Fruit fly (Drosophila melanogaster) whole organism, prepupa: Measurements from ENCODE around the gene CG7099.

Source experiments
- Blimp-1 ChIP-seq: fragments of 200-800 bp; sonication (Bioruptor generic); optimal IDR thresholded peaks from 3 replicates; lab custom pipeline; 2017; ENCODE audit warnings: missing biosample characterization, missing genetic modification characterization, mild to moderate bottlenecking, moderate library complexity, missing genetic modification reagents
- CG10631 ChIP-seq: fragments of 200-800 bp; sonication (Bioruptor generic); optimal IDR thresholded peaks from 2 replicates; lab custom pipeline; 2016; ENCODE audit warnings: missing biosample characterization, missing genetic modification characterization
- CG10669 ChIP-seq: fragments of 200-800 bp; sonication (Bioruptor generic); optimal IDR thresholded peaks from 3 replicates; lab custom pipeline; 2018; ENCODE audit warnings: missing biosample characterization, mild to moderate bottlenecking, missing genetic modification characterization, moderate library complexity
- CG11294 ChIP-seq: fragments of 200-800 bp; sonication (Bioruptor generic); IDR thresholded peaks from 2 replicates; pipeline ENCODE4 v1.3.6; 2022; ENCODE audit warnings: missing biosample characterization, missing genetic modification characterization
- CG11762 ChIP-seq: fragments of 200-800 bp; sonication (Bioruptor generic); optimal IDR thresholded peaks from 3 replicates; lab custom pipeline; 2016; ENCODE audit warnings: missing biosample characterization, missing genetic modification characterization; ENCODE audit not compliant: insufficient read depth
- CG15336 ChIP-seq: fragments of 200-800 bp; sonication (Bioruptor generic); IDR thresholded peaks from 2 replicates; pipeline ENCODE4 v1.3.6; 2022; ENCODE audit warnings: missing biosample characterization, missing genetic modification characterization
- CG1621 ChIP-seq: fragments of 200-800 bp; sonication (Bioruptor generic); optimal IDR thresholded peaks from 3 replicates; lab custom pipeline; 2018; ENCODE audit warnings: missing biosample characterization, mild to moderate bottlenecking, missing genetic modification characterization
- CG16779 ChIP-seq: fragments of 200-800 bp; sonication (Bioruptor generic); optimal IDR thresholded peaks from 3 replicates; lab custom pipeline; 2017; ENCODE audit warnings: missing biosample characterization, mild to moderate bottlenecking, missing genetic modification characterization
- CG3032 ChIP-seq: fragments of 200-800 bp; optimal IDR thresholded peaks from 2 replicates; lab custom pipeline; 2019; ENCODE audit warnings: missing biosample characterization, mild to moderate bottlenecking, missing genetic modification characterization, moderate library complexity
- CG31627 ChIP-seq: fragments of 200-800 bp; sonication (Bioruptor generic); optimal IDR thresholded peaks from 3 replicates; lab custom pipeline; 2016; ENCODE audit warnings: missing biosample characterization, missing genetic modification characterization
- CG32006 ChIP-seq: fragments of 200-800 bp; sonication (Bioruptor generic); optimal IDR thresholded peaks from 3 replicates; lab custom pipeline; 2017; ENCODE audit warnings: missing biosample characterization, mild to moderate bottlenecking, missing genetic modification characterization
- CG34406 ChIP-seq: fragments of 200-800 bp; sonication (Bioruptor generic); optimal IDR thresholded peaks from 3 replicates; lab custom pipeline; 2016; ENCODE audit warnings: missing biosample characterization, missing genetic modification characterization
- CG3919 ChIP-seq: fragments of 200-800 bp; sonication (Bioruptor generic); optimal IDR thresholded peaks from 3 replicates; lab custom pipeline; 2016; ENCODE audit warnings: missing biosample characterization, missing genetic modification characterization
- CG4318 ChIP-seq: fragments of 200-800 bp; sonication (Bioruptor generic); optimal IDR thresholded peaks from 3 replicates; lab custom pipeline; 2017; ENCODE audit warnings: missing biosample characterization, mild to moderate bottlenecking, missing genetic modification characterization
- CG6276 ChIP-seq: fragments of 200-800 bp; sonication (Bioruptor generic); optimal IDR thresholded peaks from 2 replicates; lab custom pipeline; 2017; ENCODE audit warnings: missing biosample characterization, mild to moderate bottlenecking, missing genetic modification characterization
- CG6792 ChIP-seq: fragments of 200-800 bp; sonication (Bioruptor generic); optimal IDR thresholded peaks from 3 replicates; lab custom pipeline; 2016; ENCODE audit warnings: missing biosample characterization, missing genetic modification characterization
- CG6808 ChIP-seq: fragments of 200-800 bp; sonication (Bioruptor generic); optimal IDR thresholded peaks from 3 replicates; lab custom pipeline; 2017; ENCODE audit warnings: missing biosample characterization, missing genetic modification characterization, mild to moderate bottlenecking, moderate library complexity, missing genetic modification reagents
- CG6854 ChIP-seq: fragments of 200-800 bp; sonication (Bioruptor generic); optimal IDR thresholded peaks from 2 replicates; lab custom pipeline; 2017; ENCODE audit warnings: missing biosample characterization, mild to moderate bottlenecking, missing genetic modification characterization
- CG8119 ChIP-seq: fragments of 200-800 bp; sonication (Bioruptor generic); IDR thresholded peaks from 3 replicates; pipeline ENCODE4 v1.3.6; 2022; ENCODE audit warnings: missing biosample characterization, missing genetic modification characterization
- CG8319 ChIP-seq: fragments of 200-800 bp; sonication (Bioruptor generic); optimal IDR thresholded peaks from 3 replicates; lab custom pipeline; 2016; ENCODE audit warnings: missing biosample characterization, missing genetic modification characterization
- CG8632 ChIP-seq: fragments of 200-800 bp; sonication (Bioruptor generic); optimal IDR thresholded peaks from 3 replicates; lab custom pipeline; 2016; ENCODE audit warnings: missing biosample characterization, missing genetic modification characterization
- CG9139 ChIP-seq: fragments of 200-800 bp; sonication (Bioruptor generic); optimal IDR thresholded peaks from 3 replicates; lab custom pipeline; 2017; ENCODE audit warnings: missing biosample characterization, mild to moderate bottlenecking, missing genetic modification characterization
- Eip78C ChIP-seq: fragments of 200-800 bp; sonication (Bioruptor generic); peaks from one replicate; lab custom pipeline; 2016; ENCODE audit warnings: missing biosample characterization, missing genetic modification characterization
- Eip93F ChIP-seq: fragments of 200-800 bp; sonication (Bioruptor generic); optimal IDR thresholded peaks from 2 replicates; lab custom pipeline; 2016; ENCODE audit warnings: missing biosample characterization, mild to moderate bottlenecking, missing genetic modification characterization
- Ets21C ChIP-seq: fragments of 200-800 bp; sonication (Bioruptor generic); optimal IDR thresholded peaks from 3 replicates; lab custom pipeline; 2016; ENCODE audit warnings: missing biosample characterization, missing genetic modification characterization
- Gug ChIP-seq: fragments of 200-800 bp; sonication (Bioruptor generic); IDR thresholded peaks from 2 replicates; pipeline ENCODE4 v1.3.6; 2022; ENCODE audit warnings: missing biosample characterization, missing genetic modification characterization
- Hr39 ChIP-seq: fragments of 200-800 bp; sonication (Bioruptor generic); optimal IDR thresholded peaks from 2 replicates; lab custom pipeline; 2016; ENCODE audit warnings: missing biosample characterization, missing genetic modification characterization
- Hr4 ChIP-seq: fragments of 200-800 bp; sonication (Bioruptor generic); optimal IDR thresholded peaks from 3 replicates; lab custom pipeline; 2016; ENCODE audit warnings: missing biosample characterization, missing genetic modification characterization
- Lpt ChIP-seq: fragments of 200-800 bp; sonication (Bioruptor generic); optimal IDR thresholded peaks from 3 replicates; lab custom pipeline; 2016; ENCODE audit warnings: missing biosample characterization, missing genetic modification characterization
- Met ChIP-seq: fragments of 200-800 bp; sonication (Bioruptor generic); optimal IDR thresholded peaks from 3 replicates; lab custom pipeline; 2016; ENCODE audit warnings: missing biosample characterization, missing genetic modification characterization
- OdsH ChIP-seq: fragments of 200-800 bp; sonication (Bioruptor generic); optimal IDR thresholded peaks from 3 replicates; lab custom pipeline; 2016; ENCODE audit warnings: missing biosample characterization, missing genetic modification characterization
- Smox ChIP-seq: fragments of 200-800 bp; sonication (Bioruptor generic); optimal IDR thresholded peaks from 3 replicates; lab custom pipeline; 2016; ENCODE audit warnings: missing biosample characterization, missing genetic modification characterization
- Sox102F ChIP-seq: fragments of 200-800 bp; sonication (Bioruptor generic); optimal IDR thresholded peaks from 2 replicates; lab custom pipeline; 2016; ENCODE audit warnings: missing biosample characterization, mild to moderate bottlenecking, missing genetic modification characterization
- Sox14 ChIP-seq: fragments of 200-800 bp; sonication (Bioruptor generic); optimal IDR thresholded peaks from 3 replicates; lab custom pipeline; 2016; ENCODE audit warnings: missing biosample characterization, missing genetic modification characterization
- Sox15 ChIP-seq: fragments of 200-800 bp; sonication (Bioruptor generic); optimal IDR thresholded peaks from 3 replicates; lab custom pipeline; 2016; ENCODE audit warnings: missing biosample characterization, missing genetic modification characterization
- dsx ChIP-seq: fragments of 200-800 bp; optimal IDR thresholded peaks from 3 replicates; lab custom pipeline; 2019; ENCODE audit warnings: missing biosample characterization, mild to moderate bottlenecking, missing genetic modification characterization, moderate library complexity; ENCODE audit not compliant: poor library complexity, severe bottlenecking
- eg ChIP-seq: fragments of 200-800 bp; sonication (Bioruptor generic); IDR thresholded peaks from 3 replicates; pipeline ENCODE4 v1.3.6; 2022; ENCODE audit warnings: missing biosample characterization, missing genetic modification characterization
- esn ChIP-seq: fragments of 200-800 bp; sonication (Bioruptor generic); optimal IDR thresholded peaks from 2 replicates; lab custom pipeline; 2016; ENCODE audit warnings: missing biosample characterization, mild to moderate bottlenecking, missing genetic modification characterization, moderate library complexity
- fd85E ChIP-seq: fragments of 200-800 bp; sonication (Bioruptor generic); optimal IDR thresholded peaks from 3 replicates; lab custom pipeline; 2016; ENCODE audit warnings: missing biosample characterization, missing genetic modification characterization
- fkh ChIP-seq: fragments of 200-800 bp; sonication (Bioruptor generic); optimal IDR thresholded peaks from 3 replicates; lab custom pipeline; 2017; ENCODE audit warnings: missing biosample characterization, mild to moderate bottlenecking, missing genetic modification characterization, moderate library complexity
- lz ChIP-seq: fragments of 200-800 bp; sonication (Bioruptor generic); optimal IDR thresholded peaks from 3 replicates; lab custom pipeline; 2016; ENCODE audit warnings: missing biosample characterization, missing genetic modification characterization
- pdm3 ChIP-seq: fragments of 200-800 bp; sonication (Bioruptor generic); optimal IDR thresholded peaks from 3 replicates; lab custom pipeline; 2016; ENCODE audit warnings: missing biosample characterization, missing genetic modification characterization
- salr ChIP-seq, 2 experiments: fragments of 200-800 bp; sonication (Bioruptor generic); optimal IDR thresholded peaks; 3 replicates each; lab custom pipeline; 2016 to 2018; ENCODE audit warnings: missing biosample characterization in 2 of 2, missing genetic modification characterization in 2 of 2, mild to moderate bottlenecking in 1 of 2
- spab ChIP-seq: fragments of 200-800 bp; sonication (Bioruptor generic); optimal IDR thresholded peaks from 2 replicates; lab custom pipeline; 2017; ENCODE audit warnings: missing biosample characterization, mild to moderate bottlenecking, missing genetic modification characterization, missing genetic modification reagents
- svp ChIP-seq: fragments of 200-800 bp; sonication (Bioruptor generic); peaks from one replicate; lab custom pipeline; 2016; ENCODE audit warnings: missing biosample characterization, missing genetic modification characterization
- topi ChIP-seq: fragments of 200-800 bp; sonication (Bioruptor generic); optimal IDR thresholded peaks from 3 replicates; lab custom pipeline; 2016; ENCODE audit warnings: missing biosample characterization, missing genetic modification characterization
- vri ChIP-seq: fragments of 200-800 bp; sonication (Bioruptor generic); optimal IDR thresholded peaks from 3 replicates; lab custom pipeline; 2016; ENCODE audit warnings: missing biosample characterization, mild to moderate bottlenecking, missing genetic modification characterization

CG7099 gene

dm6 chr2L:13368940-13369339, 18.4 kb upstream of the CG7099 start, which contains the start of gene CG31855 (continued):
- TF ChIP-seq CG3919 (GFP tag; lab: Kevin White, UChicago) = peak; percentile 89
- no peak for TF ChIP-seq vri (GFP tag; lab: Kevin White, UChicago)
- TF ChIP-seq CG6792 (GFP tag; lab: Kevin White, UChicago) = peak; percentile 79
- TF ChIP-seq CG9139 (GFP tag; lab: Kevin White, UChicago) = no peak
- peak; percentile 44 for TF ChIP-seq CG1621 (tag; lab: Kevin White, UChicago)
- peak; percentile 65 for TF ChIP-seq Ets21C (GFP tag; lab: Kevin White, UChicago)
- TF ChIP-seq Lpt = peak; percentile 60
- peak; percentile 70 for TF ChIP-seq CG32006 (GFP tag; lab: Kevin White, UChicago)
- TF ChIP-seq Hr4 (GFP tag; lab: Kevin White, UChicago) = peak; percentile 69
- TF ChIP-seq pdm3 (GFP tag; lab: Kevin White, UChicago) = peak; percentile 83
- peak; percentile 87 for TF ChIP-seq Met (GFP tag; lab: Kevin White, UChicago)
- TF ChIP-seq OdsH (GFP tag; lab: Kevin White, UChicago) = peak; percentile 83
- peak; percentile 64 for TF ChIP-seq CG3032 (tag; lab: Kevin White, UChicago)
- TF ChIP-seq CG6854 (GFP tag; lab: Kevin White, UChicago) = peak; percentile 65
- no peak for TF ChIP-seq CG6276 (GFP tag; lab: Kevin White, UChicago)
- peak; percentile 83 for TF ChIP-seq Smox (GFP tag; lab: Kevin White, UChicago)
- peak; percentile 72 for TF ChIP-seq CG15336 (GFP tag; lab: Robert Waterston, UW)
- TF ChIP-seq CG8119 (GFP tag; lab: Robert Waterston, UW) = peak; percentile 66
- TF ChIP-seq CG8319 = peak; percentile 61
- TF ChIP-seq Sox15 (GFP tag; lab: Kevin White, UChicago) = peak; percentile 38
- peak; percentile 62 for TF ChIP-seq fd85E (GFP tag; lab: Kevin White, UChicago)
- no peak for TF ChIP-seq CG16779 (tag; lab: Kevin White, UChicago)
- TF ChIP-seq salr (GFP tag; optimal IDR thresholded peaks at IDR 0.05; lab: Kevin White, UChicago) = peak; percentile 42 to 64
- TF ChIP-seq CG10669 (GFP tag; lab: Kevin White, UChicago) = peak; percentile 71
- peak; percentile 74 for TF ChIP-seq CG8632
- peak; percentile 80 for TF ChIP-seq lz (GFP tag; lab: Kevin White, UChicago)
- TF ChIP-seq Eip78C (GFP tag; lab: Kevin White, UChicago) = peak; percentile 93
- TF ChIP-seq CG11294 (GFP tag; lab: Robert Waterston, UW) = peak; percentile 47; the same call in 1 of the 2 replicates
- TF ChIP-seq topi (GFP tag; lab: Kevin White, UChicago) = peak; percentile 84
- TF ChIP-seq Hr39 (GFP tag; lab: Kevin White, UChicago) = peak; percentile 75
- TF ChIP-seq CG4318 = no peak
- TF ChIP-seq dsx (GFP tag; lab: Kevin White, UChicago) = peak; percentile 54
- TF ChIP-seq, all 60 proteins: peak for 53

- no peak for TF ChIP-seq CG4318
- no peak for TF ChIP-seq Eip93F (GFP tag; lab: Kevin White, UChicago)
- peak; percentile 12 for TF ChIP-seq CG10631 (GFP tag; lab: Kevin White, UChicago)
- TF ChIP-seq svp = peak; percentile 44
- TF ChIP-seq fkh (GFP tag; lab: Kevin White, UChicago) = no peak
- no peak for TF ChIP-seq CG8119 (GFP tag; lab: Robert Waterston, UW)
- TF ChIP-seq esn (GFP tag; lab: Kevin White, UChicago) = peak; percentile 58
- no peak for TF ChIP-seq spab
- TF ChIP-seq pdm3 (GFP tag; lab: Kevin White, UChicago) = peak; percentile 31
- TF ChIP-seq Hr4 (GFP tag; lab: Kevin White, UChicago) = peak; percentile 0
- no peak for TF ChIP-seq CG34406
- TF ChIP-seq CG6276 (GFP tag; lab: Kevin White, UChicago) = no peak
- TF ChIP-seq CG6854 (GFP tag; lab: Kevin White, UChicago) = no peak
- TF ChIP-seq CG31627 = peak; percentile 45
- TF ChIP-seq CG15336 (GFP tag; lab: Robert Waterston, UW) = no peak
- peak; percentile 15 for TF ChIP-seq Ets21C (GFP tag; lab: Kevin White, UChicago)
- TF ChIP-seq Sox14 (GFP tag; lab: Kevin White, UChicago) = peak; percentile 52
- TF ChIP-seq lz (GFP tag; lab: Kevin White, UChicago) = peak; percentile 35
- no peak for TF ChIP-seq CG16779 (tag; lab: Kevin White, UChicago)
- no peak for TF ChIP-seq CG11762 (GFP tag; lab: Kevin White, UChicago)
- no peak for TF ChIP-seq CG6792 (GFP tag; lab: Kevin White, UChicago)
- TF ChIP-seq OdsH (GFP tag; lab: Kevin White, UChicago) = peak; percentile 27
- TF ChIP-seq Sox102F = peak; percentile 19
- peak; percentile 18 for TF ChIP-seq Hr39 (GFP tag; lab: Kevin White, UChicago)
- peak; percentile 51 for TF ChIP-seq topi (GFP tag; lab: Kevin White, UChicago)
- TF ChIP-seq dsx (GFP tag; lab: Kevin White, UChicago) = peak; percentile 77
- TF ChIP-seq Met (GFP tag; lab: Kevin White, UChicago) = peak; percentile 54
- no peak for TF ChIP-seq CG8632
- no peak for TF ChIP-seq Blimp-1 (GFP tag; lab: Kevin White, UChicago)
- no peak for TF ChIP-seq eg
- no peak for TF ChIP-seq CG6808 (GFP tag; lab: Kevin White, UChicago)
- TF ChIP-seq Gug (GFP tag; lab: Robert Waterston, UW) = no peak
Observed at dm6 chr2L:13370762-13371161, 16.6 kb upstream of the CG7099 start, which contains the start of gene ND-B22. ND-B22 (minus strand) TSS chr2L:13371110.
